Worm (Caenorhabditis elegans) whole organism, L4/young adult: ENCODE data around the gene ltd-1.

Experiments
- W03F9.2 ChIP-seq: fragments of 150-350 bp; optimal IDR thresholded peaks from 2 replicates; lab custom pipeline; 2014; ENCODE audit warnings: missing biosample characterization, missing genetic modification characterization
- dao-5 ChIP-seq: sonication (generic microtip); optimal IDR thresholded peaks from 2 replicates; lab custom pipeline; 2016; ENCODE audit warnings: missing genotype, missing genetic modification characterization, moderate library complexity, missing compliant biosample characterization
- him-1 ChIP-seq: sonication (generic microtip); optimal IDR thresholded peaks from 2 replicates; lab custom pipeline; 2016; ENCODE audit warnings: missing genotype, missing genetic modification reagents, missing genetic modification characterization, missing compliant biosample characterization

ce11 chrII:8074058-8074457 is 18.5 kb downstream of the ltd-1 start:
- no peak for TF ChIP-seq W03F9.2 (tag; lab: Kevin White, UChicago)
- TF ChIP-seq dao-5 (tag; lab: Kevin White, UChicago), result no peak
- TF ChIP-seq him-1 (tag; lab: Kevin White, UChicago), result no peak
